Worm (Caenorhabditis elegans) whole organism, late embryonic: Measurements from ENCODE around the gene acs-7.

Source experiments
- ceh-2 ChIP-seq: sonication (generic microtip); optimal IDR thresholded peaks from 2 replicates; lab custom pipeline; 2016; ENCODE audit warnings: missing genotype, missing genetic modification characterization, missing compliant biosample characterization
- ceh-6 ChIP-seq: fragments of 200-800 bp; sonication (Bioruptor generic); optimal IDR thresholded peaks from 2 replicates; lab custom pipeline; 2018; ENCODE audit warnings: mild to moderate bottlenecking, missing genetic modification characterization, missing compliant biosample characterization
- dmd-4 ChIP-seq: sonication (generic microtip); optimal IDR thresholded peaks from 2 replicates; lab custom pipeline; 2016; ENCODE audit warnings: borderline replicate concordance, missing genetic modification characterization, missing compliant biosample characterization
- fkh-10 ChIP-seq: fragments of 150-350 bp; optimal IDR thresholded peaks from 2 replicates; lab custom pipeline; 2014; ENCODE audit warnings: missing biosample characterization, missing genetic modification reagents, missing genetic modification characterization
- hlh-30 ChIP-seq: sonication (generic microtip); optimal IDR thresholded peaks from 2 replicates; lab custom pipeline; 2017; ENCODE audit warnings: antibody characterized with exemption, missing genetic modification characterization, missing compliant biosample characterization; ENCODE audit not compliant: insufficient read depth
- pag-3 ChIP-seq: sonication (generic microtip); optimal IDR thresholded peaks from 2 replicates; lab custom pipeline; 2016; ENCODE audit warnings: missing compliant biosample characterization, missing genetic modification characterization, borderline replicate concordance
- tbx-2 ChIP-seq: sonication (generic microtip); optimal IDR thresholded peaks from 2 replicates; lab custom pipeline; 2016; ENCODE audit warnings: missing genetic modification characterization, missing compliant biosample characterization
- tbx-7 ChIP-seq: sonication (generic microtip); optimal IDR thresholded peaks from 2 replicates; lab custom pipeline; 2016; ENCODE audit warnings: missing genotype, missing genetic modification characterization, missing compliant biosample characterization

DNA sequence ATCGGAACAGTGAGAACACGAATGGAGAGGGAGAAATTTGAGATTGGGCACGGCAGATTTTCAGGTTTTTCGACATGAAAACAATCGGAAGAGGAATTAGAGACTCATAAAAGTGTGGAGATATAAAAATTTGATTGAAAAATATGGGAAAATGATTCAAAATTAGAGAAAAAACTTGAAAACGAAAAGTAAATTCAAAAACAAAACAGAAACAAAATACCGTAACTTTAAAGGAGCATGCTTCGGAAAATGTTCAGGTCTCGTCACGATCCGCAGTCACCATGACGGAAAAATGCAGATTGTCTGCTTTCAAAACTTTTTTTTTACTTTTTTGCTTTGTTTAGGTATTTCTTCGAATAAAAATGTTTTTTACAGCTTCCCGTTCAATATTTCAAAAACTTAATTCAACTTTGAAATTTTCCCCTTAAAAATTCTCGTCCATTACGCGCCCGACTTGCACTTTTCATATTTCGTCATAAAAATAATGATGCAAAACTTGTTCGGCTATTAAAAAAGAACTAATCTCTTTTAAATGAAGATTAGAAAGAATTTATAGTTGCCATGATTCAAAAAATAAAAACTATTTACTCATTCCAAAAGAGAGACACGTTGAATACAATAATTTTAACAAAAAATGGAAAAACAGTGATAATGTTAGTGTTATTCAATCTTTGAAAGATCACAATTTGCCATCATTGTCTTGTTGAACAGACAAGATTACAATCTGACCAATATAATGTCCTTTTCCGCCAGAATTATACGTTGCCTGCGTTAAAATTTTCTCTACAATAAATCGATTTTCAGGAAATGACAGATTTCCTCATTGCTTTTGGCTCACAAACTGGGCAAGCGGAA, 6.4 kb upstream of the acs-7 start, which contains the start of gene mtrr-1:
- TF ChIP-seq ceh-2 (tag; lab: Kevin White, UChicago) (no peak), pag-3 (tag; lab: Kevin White, UChicago) (no peak), ceh-6 (no peak), dmd-4 (tag; lab: Kevin White, UChicago) (no peak), tbx-2 (tag; lab: Kevin White, UChicago) (no peak), fkh-10 (GFP tag; lab: Kevin White, UChicago) (no peak), hlh-30 (tag; lab: Kevin White, UChicago) (no peak), tbx-7 (tag; lab: Kevin White, UChicago) (no peak)
